Fruit fly (Drosophila melanogaster) whole organism, pupa: Measurements from ENCODE around the gene CG31948.

Source experiments
- CG13204 ChIP-seq: fragments of 200-800 bp; sonication (Bioruptor generic); optimal IDR thresholded peaks from 2 replicates; lab custom pipeline; 2018; ENCODE audit warnings: missing biosample characterization, mild to moderate bottlenecking, missing genetic modification characterization, moderate library complexity
- Pif1B ChIP-seq: fragments of 200-800 bp; sonication (Bioruptor generic); optimal IDR thresholded peaks from 3 replicates; lab custom pipeline; 2016; ENCODE audit warnings: missing biosample characterization, missing genetic modification characterization

DNA sequence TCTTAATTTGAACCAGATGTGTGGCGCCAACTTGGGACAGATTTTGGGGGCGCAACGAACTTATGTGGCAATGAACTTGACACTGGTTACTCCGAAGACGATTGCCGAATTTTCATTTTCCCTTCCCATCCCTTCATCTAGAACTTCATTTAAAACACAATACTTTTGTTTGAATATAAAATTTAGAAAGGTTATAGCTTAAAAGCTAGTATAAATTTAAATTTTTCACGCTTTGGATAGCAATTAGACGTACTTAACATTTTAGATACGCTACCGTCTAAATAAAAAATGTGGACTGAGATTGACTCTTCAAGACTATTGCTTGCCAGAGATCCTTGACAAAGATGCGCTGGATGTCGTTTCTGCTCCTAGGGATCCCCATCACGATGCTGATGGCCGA, 8.0 kb upstream of the CG31948 start, which contains the start of gene CG44139:
- TF ChIP-seq CG13204 (GFP tag; lab: Kevin White, UChicago) (no peak), Pif1B (GFP tag; lab: Kevin White, UChicago) (no peak)
